Fruit fly (Drosophila melanogaster) whole organism, embryonic: ENCODE results near the gene PAN3.

Source experiments
- Abd-B ChIP-seq: fragments of 200-800 bp; sonication (Bioruptor generic); optimal IDR thresholded peaks from 2 replicates; lab custom pipeline; 2018; ENCODE audit warnings: missing biosample characterization, mild to moderate bottlenecking, missing genetic modification characterization, moderate library complexity
- Adf1 ChIP-seq: fragments of 200-800 bp; sonication (Bioruptor generic); IDR thresholded peaks from 2 replicates; pipeline ENCODE4 v1.3.6; 2022; ENCODE audit warnings: missing biosample characterization, missing genetic modification characterization
- C15 ChIP-seq: fragments of 200-800 bp; sonication (Bioruptor generic); IDR thresholded peaks from 3 replicates; pipeline ENCODE4 v1.3.6; 2022; ENCODE audit warnings: missing biosample characterization, missing genetic modification characterization
- CG11695 ChIP-seq: fragments of 200-800 bp; sonication (Bioruptor generic); IDR thresholded peaks from 3 replicates; pipeline ENCODE4 v1.3.6; 2022; ENCODE audit warnings: missing biosample characterization, missing genetic modification characterization
- CG13775 ChIP-seq: fragments of 200-800 bp; sonication (Bioruptor generic); optimal IDR thresholded peaks from 3 replicates; lab custom pipeline; 2017; ENCODE audit warnings: missing biosample characterization, mild to moderate bottlenecking, missing genetic modification characterization
- CG15269 ChIP-seq: fragments of 200-800 bp; sonication (Bioruptor generic); optimal IDR thresholded peaks from 2 replicates; lab custom pipeline; 2018; ENCODE audit warnings: missing biosample characterization, mild to moderate bottlenecking, missing genetic modification characterization, moderate library complexity
- CG18619 ChIP-seq: fragments of 200-800 bp; sonication (Bioruptor generic); optimal IDR thresholded peaks from 3 replicates; lab custom pipeline; 2017; ENCODE audit warnings: missing biosample characterization, mild to moderate bottlenecking, missing genetic modification characterization
- CG2116 ChIP-seq: fragments of 200-800 bp; sonication (Bioruptor generic); optimal IDR thresholded peaks from 3 replicates; lab custom pipeline; 2018; ENCODE audit warnings: missing biosample characterization, mild to moderate bottlenecking, missing genetic modification characterization
- CG2120 ChIP-seq: fragments of 200-800 bp; sonication (Bioruptor generic); optimal IDR thresholded peaks from 3 replicates; lab custom pipeline; 2016; ENCODE audit warnings: missing biosample characterization, missing genetic modification characterization
- CG31441 ChIP-seq: fragments of 200-800 bp; sonication (Bioruptor generic); IDR thresholded peaks from 2 replicates; pipeline ENCODE4 v1.3.6; 2022; ENCODE audit warnings: missing biosample characterization, missing genetic modification characterization
- CG3281 ChIP-seq: fragments of 200-800 bp; sonication (Bioruptor generic); optimal IDR thresholded peaks from 3 replicates; lab custom pipeline; 2017; ENCODE audit warnings: missing biosample characterization, mild to moderate bottlenecking, missing genetic modification characterization
- CG34422 ChIP-seq: fragments of 200-800 bp; sonication (Bioruptor generic); IDR thresholded peaks from 3 replicates; pipeline ENCODE4 v1.3.6; 2022; ENCODE audit warnings: missing biosample characterization, missing genetic modification characterization
- CG4360 ChIP-seq: fragments of 200-800 bp; sonication (Bioruptor generic); IDR thresholded peaks from 2 replicates; pipeline ENCODE4 v1.3.6; 2022; ENCODE audit warnings: missing biosample characterization, missing genetic modification characterization
- CG5245 ChIP-seq: fragments of 200-800 bp; sonication (Bioruptor generic); optimal IDR thresholded peaks from 3 replicates; lab custom pipeline; 2016; ENCODE audit warnings: missing biosample characterization, missing genetic modification characterization
- CG7271 ChIP-seq: fragments of 200-800 bp; sonication (Bioruptor generic); optimal IDR thresholded peaks from 2 replicates; lab custom pipeline; 2018; ENCODE audit warnings: missing biosample characterization, mild to moderate bottlenecking, missing genetic modification characterization, moderate library complexity
- CG7745 ChIP-seq: fragments of 200-800 bp; sonication (Bioruptor generic); optimal IDR thresholded peaks from 2 replicates; lab custom pipeline; 2018; ENCODE audit warnings: missing biosample characterization, mild to moderate bottlenecking, missing genetic modification characterization, moderate library complexity
- CG7987 ChIP-seq: fragments of 200-800 bp; sonication (Bioruptor generic); optimal IDR thresholded peaks from 2 replicates; lab custom pipeline; 2018; ENCODE audit warnings: missing biosample characterization, mild to moderate bottlenecking, missing genetic modification characterization, moderate library complexity
- Doc2 ChIP-seq: fragments of 200-800 bp; sonication (Bioruptor generic); IDR thresholded peaks from 2 replicates; pipeline ENCODE4 v1.3.6; 2022; ENCODE audit warnings: missing biosample characterization, missing genetic modification characterization
- Elba2 ChIP-seq: fragments of 200-800 bp; sonication (Bioruptor generic); optimal IDR thresholded peaks from 3 replicates; lab custom pipeline; 2016; ENCODE audit warnings: missing biosample characterization, missing genetic modification characterization
- Ets65A ChIP-seq: fragments of 200-800 bp; sonication (Bioruptor generic); peaks from one replicate; lab custom pipeline; 2016; ENCODE audit warnings: missing biosample characterization, missing genetic modification characterization
- HLH3B ChIP-seq: fragments of 200-800 bp; sonication (Bioruptor generic); IDR thresholded peaks from 2 replicates; pipeline ENCODE4 v1.3.6; 2022; ENCODE audit warnings: missing biosample characterization, missing genetic modification characterization
- HLHmδ ChIP-seq: fragments of 200-800 bp; sonication (Bioruptor generic); optimal IDR thresholded peaks from 2 replicates; lab custom pipeline; 2018; ENCODE audit warnings: missing biosample characterization, mild to moderate bottlenecking, missing genetic modification characterization, moderate library complexity
- MESR4 ChIP-seq: fragments of 200-800 bp; sonication (Bioruptor generic); optimal IDR thresholded peaks from 2 replicates; lab custom pipeline; 2018; ENCODE audit warnings: missing biosample characterization, mild to moderate bottlenecking, missing genetic modification characterization, moderate library complexity
- Mad ChIP-seq: fragments of 200-800 bp; sonication (Bioruptor generic); optimal IDR thresholded peaks from 2 replicates; lab custom pipeline; 2016; ENCODE audit warnings: missing biosample characterization, missing genetic modification characterization
- Side ChIP-seq: fragments of 200-800 bp; sonication (Bioruptor generic); optimal IDR thresholded peaks from 2 replicates; lab custom pipeline; 2016; ENCODE audit warnings: missing biosample characterization, missing genetic modification characterization
- abd-A ChIP-seq: fragments of 200-800 bp; sonication (Bioruptor generic); optimal IDR thresholded peaks from 3 replicates; lab custom pipeline; 2019; ENCODE audit warnings: missing biosample characterization, mild to moderate bottlenecking, missing genetic modification characterization, moderate library complexity
- aop ChIP-seq: fragments of 200-800 bp; sonication (Bioruptor generic); IDR thresholded peaks from 2 replicates; pipeline ENCODE4 v1.3.6; 2022; ENCODE audit warnings: missing biosample characterization, missing genetic modification characterization
- chif ChIP-seq, 2 experiments: fragments of 200-800 bp; sonication (Bioruptor generic); optimal IDR thresholded peaks; 3 replicates each; lab custom pipeline; 2016; ENCODE audit warnings: missing biosample characterization in 2 of 2, missing genetic modification characterization in 2 of 2
- ci ChIP-seq: fragments of 200-800 bp; sonication (Bioruptor generic); IDR thresholded peaks from 3 replicates; pipeline ENCODE4 v1.3.6; 2022; ENCODE audit warnings: missing biosample characterization, missing genetic modification characterization
- crol ChIP-seq: fragments of 200-800 bp; sonication (Bioruptor generic); IDR thresholded peaks from 2 replicates; pipeline ENCODE4 v1.3.6; 2022; ENCODE audit warnings: missing biosample characterization, missing genetic modification characterization
- fd96Cb ChIP-seq: fragments of 200-800 bp; sonication (Bioruptor generic); optimal IDR thresholded peaks from 2 replicates; lab custom pipeline; 2018; ENCODE audit warnings: missing biosample characterization, mild to moderate bottlenecking, missing genetic modification characterization, moderate library complexity
- ftz-f1 ChIP-seq: fragments of 200-800 bp; sonication (Bioruptor generic); optimal IDR thresholded peaks from 2 replicates; lab custom pipeline; 2016; ENCODE audit warnings: missing biosample characterization, missing genetic modification characterization
- gce ChIP-seq: fragments of 200-800 bp; sonication (Bioruptor generic); IDR thresholded peaks from 3 replicates; pipeline ENCODE4 v1.3.6; 2022; ENCODE audit warnings: missing biosample characterization, missing genetic modification characterization
- nau ChIP-seq: fragments of 200-800 bp; sonication (Bioruptor generic); optimal IDR thresholded peaks from 3 replicates; lab custom pipeline; 2017; ENCODE audit warnings: missing biosample characterization, mild to moderate bottlenecking, missing genetic modification characterization, missing genetic modification reagents
- nerfin-1 ChIP-seq: fragments of 200-800 bp; sonication (Bioruptor generic); optimal IDR thresholded peaks from 3 replicates; lab custom pipeline; 2019; ENCODE audit warnings: missing biosample characterization, mild to moderate bottlenecking, missing genetic modification characterization, moderate library complexity
- sim ChIP-seq: fragments of 200-800 bp; sonication (Bioruptor generic); IDR thresholded peaks from 2 replicates; pipeline ENCODE4 v1.3.6; 2022; ENCODE audit warnings: missing biosample characterization, missing genetic modification characterization
- ssp ChIP-seq: fragments of 200-800 bp; sonication (Bioruptor generic); IDR thresholded peaks from 2 replicates; pipeline ENCODE4 v1.3.6; 2022; ENCODE audit warnings: missing biosample characterization, missing genetic modification characterization
- sug ChIP-seq: fragments of 200-800 bp; optimal IDR thresholded peaks from 2 replicates; lab custom pipeline; 2019; ENCODE audit warnings: missing biosample characterization, mild to moderate bottlenecking, missing genetic modification characterization, moderate library complexity

Gene PAN3

dm6 chr3L:3070274-3071204, at the start of gene PAN3, which contains the start of gene CG32486 (continued):
- peak; percentile 22 for TF ChIP-seq CG18619
- peak; percentile 38 for TF ChIP-seq CG2120 (GFP tag; lab: Kevin White, UChicago)
- TF ChIP-seq ci (GFP tag; lab: Robert Waterston, UW): peak; percentile 60; the same call in 1 of the 3 replicates
- TF ChIP-seq CG15269 (tag; lab: Kevin White, UChicago): no peak
- TF ChIP-seq crol (GFP tag; lab: Robert Waterston, UW): peak; percentile 97
- TF ChIP-seq C15 (GFP tag; lab: Robert Waterston, UW): no peak
- peak; percentile 1 for TF ChIP-seq Elba2 (GFP tag; lab: Kevin White, UChicago)
- peak; percentile 67 for TF ChIP-seq Adf1 (GFP tag; lab: Robert Waterston, UW)
- TF ChIP-seq Side (GFP tag; lab: Kevin White, UChicago): peak; percentile 69
- no peak for TF ChIP-seq chif (GFP tag; optimal IDR thresholded peaks at IDR 0.05; lab: Kevin White, UChicago)
- TF ChIP-seq ssp (GFP tag; lab: Robert Waterston, UW): no peak
- TF ChIP-seq ftz-f1 (GFP tag; lab: Kevin White, UChicago): peak; percentile 77
- TF ChIP-seq CG11695 (GFP tag; lab: Robert Waterston, UW): no peak; the same call in 2 of the 3 replicates
- TF ChIP-seq CG3281 (GFP tag; lab: Kevin White, UChicago): peak; percentile 11
- peak; percentile 36 for TF ChIP-seq nau (GFP tag; lab: Kevin White, UChicago)
- TF ChIP-seq CG7745 (tag; lab: Kevin White, UChicago): no peak
- TF ChIP-seq Doc2 (GFP tag; lab: Robert Waterston, UW): no peak
- TF ChIP-seq CG5245 (GFP tag; lab: Kevin White, UChicago): no peak
- peak; percentile 41 for TF ChIP-seq nerfin-1
- peak; percentile 29 for TF ChIP-seq CG13775 (GFP tag; lab: Kevin White, UChicago)
- TF ChIP-seq CG31441 (GFP tag; lab: Robert Waterston, UW): peak; percentile 41
- TF ChIP-seq Mad: no peak
- peak; percentile 44 for TF ChIP-seq MESR4
- no peak for TF ChIP-seq sim
- TF ChIP-seq Abd-B (GFP tag; lab: Kevin White, UChicago): peak; percentile 96
- peak; percentile 47; the same call in 1 of the 2 replicates for TF ChIP-seq CG4360 (GFP tag; lab: Robert Waterston, UW)
- peak; percentile 85 for TF ChIP-seq HLHmδ (GFP tag; lab: Kevin White, UChicago)
- peak; percentile 19; the same call in 1 of the 2 replicates for TF ChIP-seq HLH3B (GFP tag; lab: Robert Waterston, UW)
- TF ChIP-seq CG7271 (tag; lab: Kevin White, UChicago): peak; percentile 26
- peak; percentile 87 for TF ChIP-seq CG34422 (GFP tag; lab: Robert Waterston, UW)
- peak; percentile 74 for TF ChIP-seq sug
- TF ChIP-seq CG7987 (GFP tag; lab: Kevin White, UChicago): peak; percentile 83
- TF ChIP-seq aop (GFP tag; lab: Robert Waterston, UW): peak; percentile 96
- peak; percentile 52; the same call in 1 of the 3 replicates for TF ChIP-seq gce (GFP tag; lab: Robert Waterston, UW)
- TF ChIP-seq CG2116: peak; percentile 83
- no peak for TF ChIP-seq fd96Cb (tag; lab: Kevin White, UChicago)

dm6 chr3L:3026421-3026820, 44.5 kb upstream of the PAN3 start, which contains the start of gene aly:
TSS of gene aly (minus strand) at chr3L:3026521.
- TF ChIP-seq Ets65A (GFP tag; lab: Kevin White, UChicago) (peak; percentile 31), abd-A (tag; lab: Kevin White, UChicago) (no peak)
